1 fruit fly cellular context compared by ENCODE assay signal in the genomic region with DNA sequence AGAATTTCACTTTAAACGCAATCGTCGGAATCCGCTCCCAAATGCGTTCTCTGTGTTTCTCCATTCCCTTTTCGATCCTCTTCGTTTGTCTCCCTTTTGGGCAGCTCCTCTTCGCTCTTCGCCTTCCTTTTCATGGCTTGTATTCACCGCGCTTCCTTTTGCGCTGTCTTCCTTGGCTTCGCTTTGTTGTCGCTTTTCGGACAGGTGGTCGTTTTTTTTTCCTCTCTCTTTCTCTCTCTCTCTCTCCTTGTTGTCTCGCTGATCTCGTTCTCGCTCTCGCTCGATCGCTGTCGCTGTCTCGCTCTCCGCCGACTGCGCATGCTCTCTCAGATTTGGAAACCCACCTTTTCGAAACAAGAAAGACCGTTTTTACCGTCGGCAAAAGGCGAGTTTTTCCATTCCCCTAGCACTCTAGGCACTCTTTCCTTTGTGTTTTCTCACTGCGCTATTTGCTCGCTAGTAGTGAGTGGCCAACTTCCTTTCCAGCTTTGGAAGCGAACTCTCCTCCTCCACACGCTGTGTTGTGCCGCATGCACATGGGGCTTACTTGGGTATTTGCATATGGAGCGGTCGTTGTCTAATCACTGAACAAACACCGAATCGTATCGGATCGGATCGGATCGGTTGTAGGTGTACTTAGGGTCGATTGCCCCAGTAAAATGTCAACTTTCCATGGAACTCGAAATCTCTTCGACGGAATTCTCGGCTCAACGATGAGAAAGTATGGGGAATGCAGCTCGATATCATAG.
TF ChIP-seq lines count a peak whose summit lies in the region.

No protein-coding gene starts in this region.

TF ChIP-seq in whole organism, embryonic, 481 proteins besides CTCF, POLR2A, EP300 and RAD21 (continued from another document and continues in another):
- TF ChIP-seq lov (optimal IDR thresholded peaks at IDR 0.05; lab: Kevin White, UChicago) (no peak), lov (GFP tag; IDR thresholded peaks at IDR 0.05; lab: Robert Waterston, UW) (0 out of 3 replicates have a peak, but pooled peaks have one; percentile 14), nau (GFP tag; optimal IDR thresholded peaks at IDR 0.05; lab: Kevin White, UChicago) (no peak), maf-S (GFP tag; optimal IDR thresholded peaks at IDR 0.05; lab: Kevin White, UChicago) (peak; percentile 19), ara (GFP tag; IDR thresholded peaks at IDR 0.05; lab: Robert Waterston, UW) (peak; percentile 33; the same call in 1 of the 2 replicates), fd64A (GFP tag; optimal IDR thresholded peaks at IDR 0.05; lab: Kevin White, UChicago) (no peak), CG15479 (GFP tag; optimal IDR thresholded peaks at IDR 0.05; lab: Kevin White, UChicago) (peak; percentile 23), CG15696 (tag; optimal IDR thresholded peaks at IDR 0.05; lab: Kevin White, UChicago) (peak; percentile 61), YL-1 (GFP tag; optimal IDR thresholded peaks at IDR 0.05; lab: Kevin White, UChicago) (no peak), CG42726 (GFP tag; IDR thresholded peaks at IDR 0.05; lab: Robert Waterston, UW; ENCODE audit: partially characterized antibody) (no peak), CG4424 (GFP tag; optimal IDR thresholded peaks at IDR 0.05; lab: Kevin White, UChicago) (peak; percentile 0), yki (optimal IDR thresholded peaks at IDR 0.05; lab: Kevin White, UChicago) (no peak), Oaz (GFP tag; IDR thresholded peaks at IDR 0.05; lab: Robert Waterston, UW) (no peak), schlank (tag; optimal IDR thresholded peaks at IDR 0.05; lab: Kevin White, UChicago) (no peak), CG13775 (GFP tag; optimal IDR thresholded peaks at IDR 0.05; lab: Kevin White, UChicago) (no peak), CG31365 (tag; optimal IDR thresholded peaks at IDR 0.05; lab: Kevin White, UChicago) (no peak), Xrp1 (GFP tag; IDR thresholded peaks at IDR 0.05; lab: Robert Waterston, UW) (peak; percentile 64), CG7556 (GFP tag; optimal IDR thresholded peaks at IDR 0.05; lab: Kevin White, UChicago) (no peak), CG10565 (GFP tag; optimal IDR thresholded peaks at IDR 0.05; lab: Kevin White, UChicago) (no peak), CG6689 (GFP tag; IDR thresholded peaks at IDR 0.05; lab: Robert Waterston, UW) (no peak), hb (GFP tag; IDR thresholded peaks at IDR 0.05; lab: Robert Waterston, UW; ENCODE audit: partially characterized antibody) (no peak), CG1603 (tag; optimal IDR thresholded peaks at IDR 0.05; lab: Kevin White, UChicago) (peak; percentile 34), p53 (GFP tag; optimal IDR thresholded peaks at IDR 0.05; lab: Kevin White, UChicago) (no peak), psq (GFP tag; optimal IDR thresholded peaks at IDR 0.05; lab: Kevin White, UChicago) (peak; percentile 82), cg (GFP tag; optimal IDR thresholded peaks at IDR 0.05; lab: Kevin White, UChicago) (no peak), zf30C (GFP tag; optimal IDR thresholded peaks at IDR 0.05; lab: Kevin White, UChicago) (no peak), dmrt11E (tag; optimal IDR thresholded peaks at IDR 0.05; lab: Kevin White, UChicago) (peak; percentile 4), CG2202 (tag; optimal IDR thresholded peaks at IDR 0.05; lab: Kevin White, UChicago) (peak; percentile 47), HLH3B (GFP tag; IDR thresholded peaks at IDR 0.05; lab: Robert Waterston, UW) (peak; percentile 16; the same call in 1 of the 2 replicates), Asciz (GFP tag; optimal IDR thresholded peaks at IDR 0.05; lab: Kevin White, UChicago) (peak; percentile 33), CG12155 (GFP tag; optimal IDR thresholded peaks at IDR 0.05; lab: Kevin White, UChicago) (no peak), Trl (optimal IDR thresholded peaks at IDR 0.05; lab: Kevin White, UChicago) (peak; percentile 55 to 75), Trl (GFP tag; optimal IDR thresholded peaks at IDR 0.05; lab: Kevin White, UChicago) (peak; percentile 55), CG16779 (GFP tag; IDR thresholded peaks at IDR 0.05; lab: Robert Waterston, UW) (no peak), cad (GFP tag; optimal IDR thresholded peaks at IDR 0.05; lab: Kevin White, UChicago) (no peak), org-1 (GFP tag; optimal IDR thresholded peaks at IDR 0.05; lab: Kevin White, UChicago) (peak; percentile 25), CG8478 (optimal IDR thresholded peaks at IDR 0.05; lab: Kevin White, UChicago) (no peak), z (GFP tag; IDR thresholded peaks at IDR 0.05; lab: Robert Waterston, UW) (no peak), ab (GFP tag; optimal IDR thresholded peaks at IDR 0.05; lab: Kevin White, UChicago) (no peak), insv (GFP tag; optimal IDR thresholded peaks at IDR 0.05; lab: Kevin White, UChicago) (no peak), ATbp (GFP tag; optimal IDR thresholded peaks at IDR 0.05; lab: Kevin White, UChicago) (peak; percentile 47), nom (GFP tag; optimal IDR thresholded peaks at IDR 0.05; lab: Kevin White, UChicago) (peak; percentile 34), da (GFP tag; optimal IDR thresholded peaks at IDR 0.05; lab: Kevin White, UChicago) (no peak), CG8924 (tag; optimal IDR thresholded peaks at IDR 0.05; lab: Kevin White, UChicago) (no peak), lilli (GFP tag; optimal IDR thresholded peaks at IDR 0.05; lab: Kevin White, UChicago) (no peak), CG9609 (GFP tag; optimal IDR thresholded peaks at IDR 0.05; lab: Kevin White, UChicago) (peak; percentile 12), CG16815 (GFP tag; optimal IDR thresholded peaks at IDR 0.05; lab: Kevin White, UChicago) (no peak), CG7372 (GFP tag; IDR thresholded peaks at IDR 0.05; lab: Robert Waterston, UW) (no peak), emc (GFP tag; optimal IDR thresholded peaks at IDR 0.05; lab: Kevin White, UChicago) (no peak), CG15073 (GFP tag; optimal IDR thresholded peaks at IDR 0.05; lab: Kevin White, UChicago) (no peak), gce (GFP tag; IDR thresholded peaks at IDR 0.05; lab: Robert Waterston, UW) (no peak), gem (tag; optimal IDR thresholded peaks at IDR 0.05; lab: Kevin White, UChicago) (peak; percentile 7), ac (GFP tag; optimal IDR thresholded peaks at IDR 0.05; lab: Kevin White, UChicago) (peak; percentile 32), CG13424 (tag; optimal IDR thresholded peaks at IDR 0.05; lab: Kevin White, UChicago) (no peak), C15 (GFP tag; IDR thresholded peaks at IDR 0.05; lab: Robert Waterston, UW) (no peak), CG32772 (GFP tag; IDR thresholded peaks at IDR 0.05; lab: Robert Waterston, UW) (no peak), CG7928 (GFP tag; optimal IDR thresholded peaks at IDR 0.05; lab: Kevin White, UChicago) (no peak), Hmr (GFP tag; optimal IDR thresholded peaks at IDR 0.05; lab: Kevin White, UChicago) (no peak), CG34376 (GFP tag; optimal IDR thresholded peaks at IDR 0.05; lab: Kevin White, UChicago) (no peak), lmd (GFP tag; IDR thresholded peaks at IDR 0.05; lab: Robert Waterston, UW) (no peak), CG12942 (GFP tag; optimal IDR thresholded peaks at IDR 0.05; lab: Kevin White, UChicago) (peak; percentile 17), CG9727 (GFP tag; optimal IDR thresholded peaks at IDR 0.05; lab: Kevin White, UChicago) (peak; percentile 54), CG1529 (GFP tag; optimal IDR thresholded peaks at IDR 0.05; lab: Kevin White, UChicago) (no peak), Opbp (GFP tag; IDR thresholded peaks at IDR 0.05; lab: Robert Waterston, UW; ENCODE audit: partially characterized antibody) (no peak), Deaf1 (tag; optimal IDR thresholded peaks at IDR 0.05; lab: Kevin White, UChicago) (peak; percentile 37), phol (tag; optimal IDR thresholded peaks at IDR 0.05; lab: Kevin White, UChicago) (no peak), CG7786 (GFP tag; optimal IDR thresholded peaks at IDR 0.05; lab: Kevin White, UChicago) (no peak), Sox100B (GFP tag; optimal IDR thresholded peaks at IDR 0.05; lab: Kevin White, UChicago) (no peak), Meics (GFP tag; optimal IDR thresholded peaks at IDR 0.05; lab: Kevin White, UChicago) (no peak), CG14710 (tag; optimal IDR thresholded peaks at IDR 0.05; lab: Kevin White, UChicago) (peak; percentile 18), Chrac-16 (GFP tag; optimal IDR thresholded peaks at IDR 0.05; lab: Kevin White, UChicago) (no peak), CG33213 (GFP tag; optimal IDR thresholded peaks at IDR 0.05; lab: Kevin White, UChicago) (no peak), CG3407 (GFP tag; optimal IDR thresholded peaks at IDR 0.05; lab: Kevin White, UChicago) (peak; percentile 11), sens (GFP tag; lab: Kevin White, UChicago) (peak; percentile 93), fru (optimal IDR thresholded peaks at IDR 0.05; lab: Kevin White, UChicago) (no peak), zfh1 (GFP tag; IDR thresholded peaks at IDR 0.05; lab: Robert Waterston, UW) (peak; percentile 15; the same call in 1 of the 3 replicates), caup (GFP tag; optimal IDR thresholded peaks at IDR 0.05; lab: Kevin White, UChicago; ENCODE audit: severe bottlenecking) (no peak), PHDP (tag; optimal IDR thresholded peaks at IDR 0.05; lab: Kevin White, UChicago) (no peak), sr (GFP tag; IDR thresholded peaks at IDR 0.05; lab: Robert Waterston, UW) (no peak; the same call in 2 of the 3 replicates), Max (GFP tag; optimal IDR thresholded peaks at IDR 0.05; lab: Kevin White, UChicago) (peak; percentile 38), mirr (GFP tag; optimal IDR thresholded peaks at IDR 0.05; lab: Kevin White, UChicago) (no peak), CG17359 (tag; optimal IDR thresholded peaks at IDR 0.05; lab: Kevin White, UChicago) (peak; percentile 0), CG1233 (GFP tag; optimal IDR thresholded peaks at IDR 0.05; lab: Kevin White, UChicago) (peak; percentile 13), Bdp1 (GFP tag; optimal IDR thresholded peaks at IDR 0.05; lab: Kevin White, UChicago) (peak; percentile 5), Awh (GFP tag; IDR thresholded peaks at IDR 0.05; lab: Robert Waterston, UW) (no peak), Gug (GFP tag; IDR thresholded peaks at IDR 0.05; lab: Robert Waterston, UW) (no peak), CG18262 (tag; optimal IDR thresholded peaks at IDR 0.05; lab: Kevin White, UChicago) (peak; percentile 27), CG10979 (tag; optimal IDR thresholded peaks at IDR 0.05; lab: Kevin White, UChicago) (no peak), CG12236 (GFP tag; optimal IDR thresholded peaks at IDR 0.05; lab: Kevin White, UChicago) (no peak), sima (GFP tag; optimal IDR thresholded peaks at IDR 0.05; lab: Kevin White, UChicago) (no peak), HLHmδ (GFP tag; optimal IDR thresholded peaks at IDR 0.05; lab: Kevin White, UChicago) (peak; percentile 39), CG14667 (GFP tag; IDR thresholded peaks at IDR 0.05; lab: Robert Waterston, UW) (no peak), CG1792 (GFP tag; optimal IDR thresholded peaks at IDR 0.05; lab: Kevin White, UChicago) (no peak), CG11504 (tag; optimal IDR thresholded peaks at IDR 0.05; lab: Kevin White, UChicago) (no peak), ash1 (GFP tag; optimal IDR thresholded peaks at IDR 0.05; lab: Kevin White, UChicago) (peak; percentile 28), CG2116 (GFP tag; optimal IDR thresholded peaks at IDR 0.05; lab: Kevin White, UChicago) (peak; percentile 12), CoRest (tag; optimal IDR thresholded peaks at IDR 0.05; lab: Kevin White, UChicago) (no peak), CG34224 (GFP tag; IDR thresholded peaks at IDR 0.05; lab: Robert Waterston, UW; ENCODE audit: partially characterized antibody) (no peak), CG10274 (GFP tag; optimal IDR thresholded peaks at IDR 0.05; lab: Kevin White, UChicago) (no peak), her (GFP tag; optimal IDR thresholded peaks at IDR 0.05; lab: Kevin White, UChicago) (no peak), CkIIα-i1 (GFP tag; IDR thresholded peaks at IDR 0.05; lab: Robert Waterston, UW) (no peak), ken (GFP tag; IDR thresholded peaks at IDR 0.05; lab: Robert Waterston, UW) (no peak), CG6813 (GFP tag; optimal IDR thresholded peaks at IDR 0.05; lab: Kevin White, UChicago) (peak; percentile 36), pros (GFP tag; optimal IDR thresholded peaks at IDR 0.05; lab: Kevin White, UChicago) (peak; percentile 70), CG2129 (GFP tag; IDR thresholded peaks at IDR 0.05; lab: Robert Waterston, UW; ENCODE audit: partially characterized antibody) (no peak), Six4 (GFP tag; optimal IDR thresholded peaks at IDR 0.05; lab: Kevin White, UChicago) (peak; percentile 43), H2.0 (GFP tag; IDR thresholded peaks at IDR 0.05; lab: Robert Waterston, UW) (no peak), btn (GFP tag; optimal IDR thresholded peaks at IDR 0.05; lab: Kevin White, UChicago) (peak; percentile 18), gcm2 (GFP tag; optimal IDR thresholded peaks at IDR 0.05; lab: Kevin White, UChicago) (no peak), twi (tag; optimal IDR thresholded peaks at IDR 0.05; lab: Kevin White, UChicago) (peak; percentile 15), NC2β (GFP tag; optimal IDR thresholded peaks at IDR 0.05; lab: Kevin White, UChicago) (peak; percentile 26), CG18619 (GFP tag; optimal IDR thresholded peaks at IDR 0.05; lab: Kevin White, UChicago) (no peak), CG2875 (GFP tag; optimal IDR thresholded peaks at IDR 0.05; lab: Kevin White, UChicago) (peak; percentile 33), CG1832 (GFP tag; optimal IDR thresholded peaks at IDR 0.05; lab: Kevin White, UChicago) (peak; percentile 87), chif (GFP tag; optimal IDR thresholded peaks at IDR 0.05; lab: Kevin White, UChicago) (peak; percentile 0 to 31), CG16813 (GFP tag; IDR thresholded peaks at IDR 0.05; lab: Robert Waterston, UW; ENCODE audit: partially characterized antibody) (no peak), Blimp-1 (GFP tag; optimal IDR thresholded peaks at IDR 0.05; lab: Kevin White, UChicago) (no peak), Poxn (GFP tag; IDR thresholded peaks at IDR 0.05; lab: Robert Waterston, UW) (no peak), Sin3A (optimal IDR thresholded peaks at IDR 0.05; lab: Kevin White, UChicago) (no peak), Pdp1 (GFP tag; optimal IDR thresholded peaks at IDR 0.05; lab: Kevin White, UChicago) (peak in 1 of 2 experiments; percentile 36), en (GFP tag; optimal IDR thresholded peaks at IDR 0.05; lab: Kevin White, UChicago) (no peak), sqz (GFP tag; optimal IDR thresholded peaks at IDR 0.05; lab: Kevin White, UChicago) (peak; percentile 71), CG6854 (GFP tag; optimal IDR thresholded peaks at IDR 0.05; lab: Kevin White, UChicago) (no peak), eyg (GFP tag; optimal IDR thresholded peaks at IDR 0.05; lab: Kevin White, UChicago) (no peak), D19A (tag; optimal IDR thresholded peaks at IDR 0.05; lab: Kevin White, UChicago) (peak; percentile 31), CG4328 (GFP tag; optimal IDR thresholded peaks at IDR 0.05; lab: Kevin White, UChicago) (no peak), Jarid2 (GFP tag; optimal IDR thresholded peaks at IDR 0.05; lab: Kevin White, UChicago) (peak; percentile 16)
